Worm (Caenorhabditis elegans) whole organism, midembryonic: Measurements from ENCODE around the gene clec-199.

ENCODE experiments used
- T22C8.4 ChIP-seq: fragments of 200-800 bp; sonication (Bioruptor generic); IDR thresholded peaks from 2 replicates; pipeline ENCODE4 v1.3.6; 2022; ENCODE audit warnings: missing genetic modification characterization, missing compliant biosample characterization
- cog-1 ChIP-seq: sonication (generic microtip); optimal IDR thresholded peaks from 2 replicates; lab custom pipeline; 2016; ENCODE audit warnings: missing genetic modification characterization, missing compliant biosample characterization
- flt-1 ChIP-seq: fragments of 200-800 bp; sonication (Bioruptor generic); IDR thresholded peaks from 2 replicates; pipeline ENCODE4 v1.3.6; 2022; ENCODE audit warnings: missing genetic modification characterization, missing compliant biosample characterization
- klf-2 ChIP-seq: fragments of 200-800 bp; sonication (Bioruptor generic); conservative IDR thresholded peaks from 2 replicates; pipeline ENCODE4 v1.3.6; 2022; ENCODE audit warnings: missing genetic modification reagents, missing genetic modification characterization, missing compliant biosample characterization
- med-1 ChIP-seq: sonication (generic microtip); optimal IDR thresholded peaks from 2 replicates; lab custom pipeline; 2017; ENCODE audit warnings: missing genetic modification characterization, mild to moderate bottlenecking, missing compliant biosample characterization, antibody characterized with exemption, missing genetic modification reagents; ENCODE audit not compliant: insufficient read depth
- ref-1 ChIP-seq: fragments of 200-800 bp; sonication (Bioruptor generic); conservative IDR thresholded peaks from 2 replicates; pipeline ENCODE4 v1.3.6; 2022; ENCODE audit warnings: missing genetic modification reagents, missing genetic modification characterization, missing compliant biosample characterization
- ztf-29 ChIP-seq: fragments of 200-800 bp; sonication (Bioruptor generic); IDR thresholded peaks from 2 replicates; pipeline ENCODE4 v1.3.6; 2022; ENCODE audit warnings: missing genetic modification reagents, missing genetic modification characterization, missing compliant biosample characterization

ce11 chrIV:17407025-17407424, 55.3 kb downstream of the clec-199 start, which contains the start of gene T02D1.7:
- no peak for TF ChIP-seq flt-1 (GFP tag; lab: Robert Waterston, UW)
- TF ChIP-seq ref-1 (GFP tag; lab: Robert Waterston, UW): no peak
- no peak for TF ChIP-seq klf-2 (GFP tag; lab: Robert Waterston, UW)
- TF ChIP-seq cog-1 (tag; lab: Kevin White, UChicago): no peak
- TF ChIP-seq ztf-29 (GFP tag; lab: Robert Waterston, UW): no peak
- TF ChIP-seq med-1 (GFP tag; lab: Kevin White, UChicago): no peak
- TF ChIP-seq T22C8.4 (GFP tag; lab: Robert Waterston, UW): no peak
